Worm (Caenorhabditis elegans) whole organism, L1 larva: ENCODE measurements around the gene col-3.

Experiments
- elt-3 ChIP-seq, 6 experiments: fragments of 150-350 bp in 1 of 6; sonication (generic microtip); optimal IDR thresholded peaks; 2 replicates each; lab custom pipeline; 2017 to 2018; ENCODE audit warnings: missing biosample characterization in 6 of 6, missing genetic modification characterization in 6 of 6, inconsistent platforms in 1 of 6
- fkh-10 ChIP-seq: sonication (generic microtip); optimal IDR thresholded peaks from 2 replicates; lab custom pipeline; 2017; ENCODE audit warnings: missing biosample characterization, missing genetic modification reagents, missing genetic modification characterization
- lin-13 ChIP-seq: fragments of 150-350 bp; optimal IDR thresholded peaks from 2 replicates; lab custom pipeline; 2014; ENCODE audit warnings: missing biosample characterization, missing genetic modification reagents, missing genetic modification characterization
- sptf-1 ChIP-seq: fragments of 150-350 bp; optimal IDR thresholded peaks from 2 replicates; lab custom pipeline; 2014; ENCODE audit warnings: missing biosample characterization, missing genetic modification characterization

ce11 chrIV:8796246-8796645 lies 28.3 kb upstream of the col-3 start:
- no peak for TF ChIP-seq elt-3 (tag; optimal IDR thresholded peaks at IDR 0.05; lab: Kevin White, UChicago)
- TF ChIP-seq sptf-1 (tag; lab: Kevin White, UChicago): no peak
- peak; percentile 39 for TF ChIP-seq fkh-10 (GFP tag; lab: Kevin White, UChicago)
- TF ChIP-seq lin-13 (GFP tag; lab: Kevin White, UChicago): no peak
